Worm (Caenorhabditis elegans) whole organism, late embryonic: ENCODE results near the gene CD4.11.

Experiments
- C08G9.2 ChIP-seq: sonication (generic microtip); optimal IDR thresholded peaks from 2 replicates; lab custom pipeline; 2016; ENCODE audit warnings: mild to moderate bottlenecking, missing genetic modification characterization, moderate library complexity, missing compliant biosample characterization
- C38D4.7 ChIP-seq: fragments of 200-800 bp; sonication (Bioruptor generic); optimal IDR thresholded peaks from 2 replicates; lab custom pipeline; 2018; ENCODE audit warnings: mild to moderate bottlenecking, missing genetic modification characterization, moderate library complexity, missing compliant biosample characterization
- F13H6.1 ChIP-seq: sonication (generic microtip); optimal IDR thresholded peaks from 2 replicates; lab custom pipeline; 2016; ENCODE audit warnings: missing genetic modification characterization, missing compliant biosample characterization
- T23F11.4 ChIP-seq: fragments of 200-800 bp; sonication (Bioruptor generic); optimal IDR thresholded peaks from 2 replicates; lab custom pipeline; 2018; ENCODE audit warnings: mild to moderate bottlenecking, missing genetic modification characterization, missing compliant biosample characterization
- Y22D7AL.16 ChIP-seq: sonication (generic microtip); optimal IDR thresholded peaks from 2 replicates; lab custom pipeline; 2016; ENCODE audit warnings: missing genetic modification characterization, missing compliant biosample characterization
- ceh-14 ChIP-seq: sonication (generic microtip); optimal IDR thresholded peaks from 2 replicates; lab custom pipeline; 2016; ENCODE audit warnings: missing genotype, missing genetic modification characterization, missing compliant biosample characterization
- ceh-18 ChIP-seq: sonication (generic microtip); optimal IDR thresholded peaks from 2 replicates; lab custom pipeline; 2016; ENCODE audit warnings: missing genetic modification characterization, missing compliant biosample characterization
- ceh-2 ChIP-seq: sonication (generic microtip); optimal IDR thresholded peaks from 2 replicates; lab custom pipeline; 2016; ENCODE audit warnings: missing genotype, missing genetic modification characterization, missing compliant biosample characterization
- ceh-30 ChIP-seq: fragments of 150-350 bp; optimal IDR thresholded peaks from 2 replicates; lab custom pipeline; 2014; ENCODE audit warnings: missing biosample characterization, missing genetic modification characterization
- ceh-31 ChIP-seq: sonication (generic microtip); optimal IDR thresholded peaks from 2 replicates; lab custom pipeline; 2016; ENCODE audit warnings: missing genetic modification characterization, missing compliant biosample characterization
- ceh-48 ChIP-seq: sonication (generic microtip); optimal IDR thresholded peaks from 2 replicates; lab custom pipeline; 2016; ENCODE audit warnings: missing genetic modification characterization, inconsistent platforms, missing compliant biosample characterization
- ceh-6 ChIP-seq: fragments of 200-800 bp; sonication (Bioruptor generic); optimal IDR thresholded peaks from 2 replicates; lab custom pipeline; 2018; ENCODE audit warnings: mild to moderate bottlenecking, missing genetic modification characterization, missing compliant biosample characterization
- ceh-9 ChIP-seq: sonication (generic microtip); optimal IDR thresholded peaks from 2 replicates; lab custom pipeline; 2016; ENCODE audit warnings: mild to moderate bottlenecking, missing genetic modification characterization, inconsistent platforms, missing compliant biosample characterization
- dmd-4 ChIP-seq: sonication (generic microtip); optimal IDR thresholded peaks from 2 replicates; lab custom pipeline; 2016; ENCODE audit warnings: borderline replicate concordance, missing genetic modification characterization, missing compliant biosample characterization
- dve-1 ChIP-seq: sonication (generic microtip); optimal IDR thresholded peaks from 2 replicates; lab custom pipeline; 2017; ENCODE audit warnings: antibody characterized with exemption, mild to moderate bottlenecking, missing genetic modification characterization, missing compliant biosample characterization
- elt-4 ChIP-seq: sonication (generic microtip); optimal IDR thresholded peaks from 2 replicates; lab custom pipeline; 2016; ENCODE audit warnings: missing genetic modification characterization, missing compliant biosample characterization
- eyg-1 ChIP-seq: sonication (generic microtip); optimal IDR thresholded peaks from 2 replicates; lab custom pipeline; 2016; ENCODE audit warnings: missing genotype, missing genetic modification characterization, missing compliant biosample characterization
- gmeb-2 ChIP-seq: sonication (generic microtip); optimal IDR thresholded peaks from 2 replicates; lab custom pipeline; 2016; ENCODE audit warnings: missing genetic modification characterization, inconsistent platforms, missing compliant biosample characterization
- hlh-13 ChIP-seq: fragments of 200-800 bp; sonication (Bioruptor generic); optimal IDR thresholded peaks from 2 replicates; lab custom pipeline; 2018; ENCODE audit warnings: mild to moderate bottlenecking, missing genetic modification characterization, missing compliant biosample characterization
- hlh-15 ChIP-seq: sonication (generic microtip); optimal IDR thresholded peaks from 2 replicates; lab custom pipeline; 2016; ENCODE audit warnings: missing genetic modification characterization, missing compliant biosample characterization
- mec-3 ChIP-seq: sonication (generic microtip); optimal IDR thresholded peaks from 2 replicates; lab custom pipeline; 2016; ENCODE audit warnings: borderline replicate concordance, missing genetic modification characterization, missing compliant biosample characterization
- nhr-11 ChIP-seq: fragments of 150-350 bp; optimal IDR thresholded peaks from 2 replicates; lab custom pipeline; 2014; ENCODE audit warnings: missing biosample characterization, missing genetic modification characterization
- odd-2 ChIP-seq: sonication (generic microtip); optimal IDR thresholded peaks from 2 replicates; lab custom pipeline; 2017; ENCODE audit warnings: antibody characterized with exemption, mild to moderate bottlenecking, missing genetic modification characterization, missing compliant biosample characterization
- pag-3 ChIP-seq: sonication (generic microtip); optimal IDR thresholded peaks from 2 replicates; lab custom pipeline; 2016; ENCODE audit warnings: missing compliant biosample characterization, missing genetic modification characterization, borderline replicate concordance
- pha-2 ChIP-seq: sonication (generic microtip); optimal IDR thresholded peaks from 2 replicates; lab custom pipeline; 2017; ENCODE audit warnings: mild to moderate bottlenecking, missing genetic modification characterization, missing compliant biosample characterization
- pha-4 ChIP-seq: fragments of 150-350 bp; optimal IDR thresholded peaks from 2 replicates; lab custom pipeline; 2018; ENCODE audit warnings: missing biosample characterization, missing genetic modification reagents, missing genetic modification characterization
- pros-1 ChIP-seq: fragments of 150-350 bp; optimal IDR thresholded peaks from 2 replicates; lab custom pipeline; 2014; ENCODE audit warnings: missing biosample characterization, missing genetic modification reagents, missing genetic modification characterization
- sox-4 ChIP-seq: sonication (generic microtip); optimal IDR thresholded peaks from 2 replicates; lab custom pipeline; 2017; ENCODE audit warnings: mild to moderate bottlenecking, missing genetic modification characterization, inconsistent platforms, missing compliant biosample characterization
- tbx-2 ChIP-seq: sonication (generic microtip); optimal IDR thresholded peaks from 2 replicates; lab custom pipeline; 2016; ENCODE audit warnings: missing genetic modification characterization, missing compliant biosample characterization
- tbx-7 ChIP-seq: sonication (generic microtip); optimal IDR thresholded peaks from 2 replicates; lab custom pipeline; 2016; ENCODE audit warnings: missing genotype, missing genetic modification characterization, missing compliant biosample characterization
- unc-3 ChIP-seq, 2 experiments: fragments of 200-800 bp in 1 of 2; sonication (Bioruptor generic) in 1 of 2; sonication (generic microtip) in 1 of 2; conservative IDR thresholded peaks in 1 of 2; optimal IDR thresholded peaks in 1 of 2; 2 replicates each; pipeline versions ENCODE4 v1.3.6 to Lab custom; 2016 to 2022; ENCODE audit warnings: missing compliant biosample characterization in 2 of 2, missing genetic modification characterization in 2 of 2, missing genetic modification reagents in 1 of 2
- unc-42 ChIP-seq: sonication (generic microtip); optimal IDR thresholded peaks from 2 replicates; lab custom pipeline; 2016; ENCODE audit warnings: missing genotype, missing genetic modification characterization, missing compliant biosample characterization
- unc-55 ChIP-seq: sonication (generic microtip); optimal IDR thresholded peaks from 2 replicates; lab custom pipeline; 2017; ENCODE audit warnings: missing biosample characterization, missing genetic modification reagents, missing genetic modification characterization
- unc-86 ChIP-seq: sonication (generic microtip); optimal IDR thresholded peaks from 2 replicates; lab custom pipeline; 2016; ENCODE audit warnings: missing genetic modification characterization, missing compliant biosample characterization

CD4.11 gene

ce11 chrV:5584833-5585232, at the start of gene CD4.11:
Gene CD4.11, plus strand, starts transcription at chrV:5585133.
- TF ChIP-seq unc-86 (tag; lab: Kevin White, UChicago) (no peak), elt-4 (tag; lab: Kevin White, UChicago) (no peak), F13H6.1 (no peak), ceh-9 (tag; lab: Kevin White, UChicago) (no peak), tbx-7 (tag; lab: Kevin White, UChicago) (no peak), ceh-14 (tag; lab: Kevin White, UChicago) (no peak), pag-3 (tag; lab: Kevin White, UChicago) (no peak), unc-3 (GFP tag; conservative IDR thresholded peaks at IDR 0.05; lab: Robert Waterston, UW) (no peak), unc-3 (tag; optimal IDR thresholded peaks at IDR 0.05; lab: Kevin White, UChicago) (no peak), ceh-31 (tag; lab: Kevin White, UChicago) (no peak), hlh-13 (GFP tag; lab: Kevin White, UChicago) (no peak), dve-1 (tag; lab: Kevin White, UChicago) (no peak)

- no peak for TF ChIP-seq unc-86 (tag; lab: Kevin White, UChicago)
- TF ChIP-seq ceh-2 (tag; lab: Kevin White, UChicago), result no peak
- no peak for TF ChIP-seq pha-2
- TF ChIP-seq hlh-15 (tag; lab: Kevin White, UChicago), result no peak
- no peak for TF ChIP-seq pag-3 (tag; lab: Kevin White, UChicago)
- no peak for TF ChIP-seq ceh-18
- TF ChIP-seq unc-55 (GFP tag; lab: Kevin White, UChicago), result no peak
- no peak for TF ChIP-seq elt-4 (tag; lab: Kevin White, UChicago)
- TF ChIP-seq dmd-4, result no peak
- TF ChIP-seq unc-3 (GFP tag; conservative IDR thresholded peaks at IDR 0.05; lab: Robert Waterston, UW), result no peak
- no peak for TF ChIP-seq unc-3 (tag; optimal IDR thresholded peaks at IDR 0.05; lab: Kevin White, UChicago)
- TF ChIP-seq C38D4.7 (GFP tag; lab: Kevin White, UChicago), result no peak
- no peak for TF ChIP-seq sox-4 (tag; lab: Kevin White, UChicago)
- TF ChIP-seq ceh-48, result no peak
- no peak for TF ChIP-seq odd-2
- TF ChIP-seq hlh-13 (GFP tag; lab: Kevin White, UChicago), result no peak
- no peak for TF ChIP-seq eyg-1
These were observed 49.2 kb upstream of the CD4.11 start, which contains the start of gene C24G6.8 for ce11 chrV:5535774-5536173. Gene C24G6.8, minus strand, starts transcription at chrV:5535874.

DNA sequence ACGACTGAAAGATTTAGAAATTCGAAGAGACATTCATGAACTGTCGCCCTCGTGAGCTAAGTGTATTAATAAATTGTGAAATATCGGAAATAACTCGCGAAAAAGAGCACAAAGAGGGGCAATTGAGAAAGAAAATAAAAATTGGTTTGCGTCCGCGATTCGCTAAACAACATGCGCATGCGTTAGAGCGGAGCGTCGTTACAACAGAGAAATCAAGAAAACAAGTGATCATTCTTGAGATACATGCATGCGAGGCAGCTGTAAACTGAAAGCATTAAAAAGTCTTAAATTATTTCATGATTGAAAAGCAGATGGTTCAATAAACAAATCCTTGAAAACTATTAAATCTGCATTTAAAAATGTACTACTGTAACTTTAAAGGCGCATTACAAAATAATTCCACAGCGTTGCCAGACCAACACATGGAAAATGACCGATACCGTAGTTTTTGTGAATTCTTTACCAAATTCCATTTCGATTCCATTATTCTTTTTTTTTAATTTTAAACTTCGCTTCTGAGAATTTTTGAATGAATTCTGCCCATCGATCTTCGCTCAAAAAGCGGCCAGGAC, 48.6 kb upstream of the CD4.11 start, which contains the start of the genes cox-16 and syp-2:
Gene cox-16, minus strand, starts transcription at position 4 of the 572 bp plus-strand sequence.
Gene syp-2, plus strand, starts transcription at position 248 of the 572 bp plus-strand sequence.
- TF ChIP-seq odd-2 (no peak), C08G9.2 (tag; lab: Kevin White, UChicago) (no peak), pros-1 (tag; lab: Kevin White, UChicago) (no peak), nhr-11 (tag; lab: Kevin White, UChicago) (no peak), ceh-9 (tag; lab: Kevin White, UChicago) (no peak), pha-4 (tag; lab: Kevin White, UChicago) (no peak), T23F11.4 (no peak)

DNA sequence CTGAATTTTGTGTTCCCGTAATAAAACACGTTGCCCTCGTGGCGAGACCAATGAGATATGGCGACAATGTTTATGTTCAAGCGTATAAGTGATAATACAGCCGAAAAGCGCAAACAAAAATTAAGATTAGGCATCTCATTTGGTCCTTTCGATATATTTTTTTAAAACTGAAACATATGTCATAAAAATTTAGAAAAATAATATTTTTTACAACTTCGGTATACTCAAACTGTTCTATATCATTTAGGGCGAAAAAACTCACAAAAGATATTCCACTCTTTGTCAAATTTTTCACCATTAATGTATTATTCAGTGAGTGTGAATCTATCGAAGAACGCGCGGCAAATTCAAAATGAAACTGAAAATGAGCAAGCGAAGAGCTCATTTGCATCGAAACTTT, 46.4 kb upstream of the CD4.11 start, which contains the start of gene cft-1:
Gene cft-1, plus strand, starts transcription at position 301 of the 400 bp plus-strand sequence.
- no peak for TF ChIP-seq mec-3
- no peak for TF ChIP-seq ceh-2 (tag; lab: Kevin White, UChicago)
- TF ChIP-seq ceh-30 (tag; lab: Kevin White, UChicago), result no peak
- no peak for TF ChIP-seq ceh-6
- TF ChIP-seq Y22D7AL.16 (tag; lab: Kevin White, UChicago), result no peak
- TF ChIP-seq gmeb-2 (tag; lab: Kevin White, UChicago), result no peak
- no peak for TF ChIP-seq tbx-2
- TF ChIP-seq unc-42 (tag; lab: Kevin White, UChicago), result no peak
- TF ChIP-seq, all 69 proteins: peak for 0
